Worm (Caenorhabditis elegans) whole organism, early embryonic: Measurements from ENCODE around the gene ttr-25.

Source experiments
- B0310.2 ChIP-seq: sonication (generic microtip); optimal IDR thresholded peaks from 2 replicates; lab custom pipeline; 2016; ENCODE audit warnings: mild to moderate bottlenecking, missing genetic modification characterization, missing compliant biosample characterization
- F13C5.2 ChIP-seq: sonication (generic microtip); optimal IDR thresholded peaks from 2 replicates; lab custom pipeline; 2017; ENCODE audit warnings: mild to moderate bottlenecking, missing genetic modification characterization, inconsistent platforms, missing compliant biosample characterization
- aly-1 ChIP-seq: sonication (generic microtip); optimal IDR thresholded peaks from 2 replicates; lab custom pipeline; 2016; ENCODE audit warnings: missing genetic modification characterization, missing compliant biosample characterization
- ama-1 ChIP-seq: fragments of 150-350 bp; optimal IDR thresholded peaks from 2 replicates; lab custom pipeline; 2014
- ceh-13 ChIP-seq: fragments of 200-800 bp; sonication (Bioruptor generic); optimal IDR thresholded peaks from 2 replicates; lab custom pipeline; 2018; ENCODE audit warnings: mild to moderate bottlenecking, missing genetic modification characterization, missing compliant biosample characterization
- ceh-36 ChIP-seq: sonication (generic microtip); optimal IDR thresholded peaks from 2 replicates; lab custom pipeline; 2016; ENCODE audit warnings: missing genetic modification characterization, inconsistent platforms, missing compliant biosample characterization
- ets-7 ChIP-seq: sonication (generic microtip); optimal IDR thresholded peaks from 2 replicates; lab custom pipeline; 2016; ENCODE audit warnings: missing genotype, missing genetic modification characterization, missing compliant biosample characterization
- flt-1 ChIP-seq: fragments of 200-800 bp; sonication (Bioruptor generic); IDR thresholded peaks from 2 replicates; pipeline ENCODE4 v1.3.6; 2022; ENCODE audit warnings: missing genetic modification characterization, missing compliant biosample characterization
- hmbx-1 ChIP-seq: sonication (generic microtip); optimal IDR thresholded peaks from 2 replicates; lab custom pipeline; 2016; ENCODE audit warnings: mild to moderate bottlenecking, missing genetic modification characterization, missing compliant biosample characterization
- hmg-4 ChIP-seq: fragments of 200-800 bp; sonication (Bioruptor generic); optimal IDR thresholded peaks from 2 replicates; lab custom pipeline; 2018; ENCODE audit warnings: mild to moderate bottlenecking, missing genetic modification characterization, missing compliant biosample characterization
- hnd-1 ChIP-seq: sonication (generic microtip); optimal IDR thresholded peaks from 2 replicates; lab custom pipeline; 2016; ENCODE audit warnings: missing genetic modification characterization, missing compliant biosample characterization
- pes-1 ChIP-seq: fragments of 200-800 bp; sonication (Bioruptor generic); IDR thresholded peaks from 2 replicates; pipeline ENCODE4 v1.3.6; 2022; ENCODE audit warnings: missing genetic modification reagents, missing genetic modification characterization, missing compliant biosample characterization
- scrt-1 ChIP-seq: fragments of 200-800 bp; sonication (Bioruptor generic); IDR thresholded peaks from 2 replicates; pipeline ENCODE4 v1.3.6; 2022; ENCODE audit warnings: missing genetic modification characterization, missing compliant biosample characterization
- sea-1 ChIP-seq: fragments of 200-800 bp; sonication (Bioruptor generic); conservative IDR thresholded peaks from 2 replicates; pipeline ENCODE4 v1.3.6; 2022; ENCODE audit warnings: missing genetic modification characterization, missing compliant biosample characterization
- tbx-11 ChIP-seq: fragments of 200-800 bp; sonication (Bioruptor generic); IDR thresholded peaks from 2 replicates; pipeline ENCODE4 v1.3.6; 2022; ENCODE audit warnings: missing genetic modification characterization, missing compliant biosample characterization
- tbx-37 ChIP-seq: fragments of 200-800 bp; sonication (Bioruptor generic); conservative IDR thresholded peaks from 2 replicates; pipeline ENCODE4 v1.3.6; 2022; ENCODE audit warnings: missing genetic modification reagents, missing genetic modification characterization, missing compliant biosample characterization
- tra-4 ChIP-seq: sonication (generic microtip); optimal IDR thresholded peaks from 2 replicates; lab custom pipeline; 2017; ENCODE audit warnings: missing genetic modification characterization, missing compliant biosample characterization

ttr-25 gene

ce11 chrV:18585102-18585501 is 28.6 kb downstream of the ttr-25 start:
- TF ChIP-seq tra-4 (tag; lab: Kevin White, UChicago) (no peak), ama-1 (lab: Kevin White, UChicago) (no peak), hmbx-1 (tag; lab: Kevin White, UChicago) (no peak), ets-7 (tag; lab: Kevin White, UChicago) (no peak), ceh-36 (tag; lab: Kevin White, UChicago) (no peak), F13C5.2 (tag; lab: Kevin White, UChicago) (no peak), B0310.2 (tag; lab: Kevin White, UChicago) (no peak), pes-1 (GFP tag; lab: Robert Waterston, UW) (no peak), hmg-4 (GFP tag; lab: Kevin White, UChicago) (no peak), scrt-1 (GFP tag; lab: Robert Waterston, UW) (no peak), aly-1 (tag; lab: Kevin White, UChicago) (no peak), tbx-37 (GFP tag; lab: Robert Waterston, UW) (no peak)

ce11 chrV:18586954-18587353 is 30.4 kb downstream of the ttr-25 start:
- TF ChIP-seq flt-1 (no peak), B0310.2 (tag; lab: Kevin White, UChicago) (no peak), pes-1 (GFP tag; lab: Robert Waterston, UW) (no peak), tra-4 (tag; lab: Kevin White, UChicago) (no peak), hnd-1 (no peak), aly-1 (tag; lab: Kevin White, UChicago) (no peak)

- TF ChIP-seq tra-4 (tag; lab: Kevin White, UChicago) (no peak), ceh-36 (tag; lab: Kevin White, UChicago) (peak; percentile 90), tbx-37 (GFP tag; lab: Robert Waterston, UW) (no peak)
Measured at ce11 chrV:18587936-18588335, 31.4 kb downstream of the ttr-25 start.

- no peak for TF ChIP-seq ama-1 (lab: Kevin White, UChicago)
- TF ChIP-seq hnd-1, result no peak
- peak; percentile 33 for TF ChIP-seq hmg-4 (GFP tag; lab: Kevin White, UChicago)
- TF ChIP-seq aly-1 (tag; lab: Kevin White, UChicago), result no peak
- TF ChIP-seq pes-1 (GFP tag; lab: Robert Waterston, UW), result no peak
- TF ChIP-seq B0310.2 (tag; lab: Kevin White, UChicago), result no peak
- no peak for TF ChIP-seq sea-1
- no peak for TF ChIP-seq hmbx-1 (tag; lab: Kevin White, UChicago)
- peak; percentile 7 for TF ChIP-seq F13C5.2 (tag; lab: Kevin White, UChicago)
- no peak for TF ChIP-seq ceh-13
- TF ChIP-seq ceh-36 (tag; lab: Kevin White, UChicago), result no peak
- no peak for TF ChIP-seq tbx-37 (GFP tag; lab: Robert Waterston, UW)
- no peak for TF ChIP-seq tra-4 (tag; lab: Kevin White, UChicago)
- TF ChIP-seq scrt-1 (GFP tag; lab: Robert Waterston, UW), result no peak
- no peak for TF ChIP-seq ets-7 (tag; lab: Kevin White, UChicago)
- no peak for TF ChIP-seq tbx-11 (GFP tag; lab: Robert Waterston, UW)
- no peak for TF ChIP-seq flt-1
Measured at ce11 chrV:18589585-18589984, 33.1 kb downstream of the ttr-25 start.

ce11 chrV:18592448-18592847 is 35.9 kb downstream of the ttr-25 start, which contains the start of gene grdn-1:
grdn-1 (plus strand) TSS chrV:18592748.
- TF ChIP-seq tbx-11 (GFP tag; lab: Robert Waterston, UW) (no peak), sea-1 (no peak), tra-4 (tag; lab: Kevin White, UChicago) (no peak), flt-1 (no peak), ceh-36 (tag; lab: Kevin White, UChicago) (no peak), pes-1 (GFP tag; lab: Robert Waterston, UW) (no peak), ets-7 (tag; lab: Kevin White, UChicago) (no peak)

- no peak for TF ChIP-seq F13C5.2 (tag; lab: Kevin White, UChicago)
- TF ChIP-seq hmbx-1 (tag; lab: Kevin White, UChicago), result no peak
- no peak for TF ChIP-seq flt-1
- no peak for TF ChIP-seq sea-1
- TF ChIP-seq hmg-4 (GFP tag; lab: Kevin White, UChicago), result no peak
- TF ChIP-seq ets-7 (tag; lab: Kevin White, UChicago), result no peak
- no peak for TF ChIP-seq tbx-11 (GFP tag; lab: Robert Waterston, UW)
- no peak for TF ChIP-seq ceh-13
- TF ChIP-seq ceh-36 (tag; lab: Kevin White, UChicago), result no peak
- TF ChIP-seq tra-4 (tag; lab: Kevin White, UChicago), result no peak
- TF ChIP-seq scrt-1 (GFP tag; lab: Robert Waterston, UW), result no peak
- no peak for TF ChIP-seq B0310.2 (tag; lab: Kevin White, UChicago)
- no peak for TF ChIP-seq ama-1 (lab: Kevin White, UChicago)
- no peak for TF ChIP-seq aly-1 (tag; lab: Kevin White, UChicago)
- TF ChIP-seq tbx-37 (GFP tag; lab: Robert Waterston, UW), result no peak
- no peak for TF ChIP-seq pes-1 (GFP tag; lab: Robert Waterston, UW)
- no peak for TF ChIP-seq hnd-1
Measured at ce11 chrV:18596240-18596639, 39.7 kb downstream of the ttr-25 start.

- TF ChIP-seq ceh-36 (tag; lab: Kevin White, UChicago) (peak; percentile 83), tbx-37 (GFP tag; lab: Robert Waterston, UW) (no peak)
Measured at ce11 chrV:18597779-18598178, 41.3 kb downstream of the ttr-25 start.

ce11 chrV:18605510-18605909 is 49.0 kb downstream of the ttr-25 start:
- TF ChIP-seq ceh-36 (tag; lab: Kevin White, UChicago), result no peak
